Fruit fly (Drosophila melanogaster) whole organism, embryonic: ENCODE measurements around the gene CG44044.

ENCODE experiments used
- Antp ChIP-seq: fragments of 200-800 bp; sonication (Bioruptor generic); optimal IDR thresholded peaks from 3 replicates; lab custom pipeline; 2016; ENCODE audit warnings: missing biosample characterization, missing genetic modification characterization
- Blimp-1 ChIP-seq: fragments of 200-800 bp; sonication (Bioruptor generic); optimal IDR thresholded peaks from 3 replicates; lab custom pipeline; 2018; ENCODE audit warnings: missing biosample characterization, missing genetic modification characterization, mild to moderate bottlenecking, moderate library complexity, missing genetic modification reagents
- CG10147 ChIP-seq: fragments of 200-800 bp; sonication (Bioruptor generic); optimal IDR thresholded peaks from 2 replicates; lab custom pipeline; 2019; ENCODE audit warnings: missing biosample characterization, mild to moderate bottlenecking, missing genetic modification characterization, moderate library complexity
- CG12299 ChIP-seq: fragments of 200-800 bp; sonication (Bioruptor generic); optimal IDR thresholded peaks from 2 replicates; lab custom pipeline; 2018; ENCODE audit warnings: missing biosample characterization, mild to moderate bottlenecking, missing genetic modification characterization
- CG12769 ChIP-seq: fragments of 200-800 bp; sonication (Bioruptor generic); optimal IDR thresholded peaks from 2 replicates; lab custom pipeline; 2019; ENCODE audit warnings: missing biosample characterization, mild to moderate bottlenecking, missing genetic modification characterization, moderate library complexity
- CG13287 ChIP-seq: fragments of 200-800 bp; sonication (Bioruptor generic); IDR thresholded peaks from 2 replicates; pipeline ENCODE4 v1.3.6; 2022; ENCODE audit warnings: missing biosample characterization, missing genetic modification characterization; ENCODE audit not compliant: partially characterized antibody
- CG13775 ChIP-seq: fragments of 200-800 bp; sonication (Bioruptor generic); optimal IDR thresholded peaks from 3 replicates; lab custom pipeline; 2017; ENCODE audit warnings: missing biosample characterization, mild to moderate bottlenecking, missing genetic modification characterization
- CG14860 ChIP-seq: fragments of 200-800 bp; sonication (Bioruptor generic); IDR thresholded peaks from 3 replicates; pipeline ENCODE4 v1.3.6; 2022; ENCODE audit warnings: missing biosample characterization, missing genetic modification characterization; ENCODE audit not compliant: partially characterized antibody
- CG15479 ChIP-seq: fragments of 200-800 bp; sonication (Bioruptor generic); optimal IDR thresholded peaks from 3 replicates; lab custom pipeline; 2019; ENCODE audit warnings: missing biosample characterization, mild to moderate bottlenecking, missing genetic modification characterization, moderate library complexity
- CG1602 ChIP-seq: fragments of 200-800 bp; sonication (Bioruptor generic); optimal IDR thresholded peaks from 3 replicates; lab custom pipeline; 2016; ENCODE audit warnings: missing biosample characterization, missing genetic modification characterization
- CG18011 ChIP-seq: fragments of 200-800 bp; sonication (Bioruptor generic); optimal IDR thresholded peaks from 2 replicates; lab custom pipeline; 2017; ENCODE audit warnings: missing biosample characterization, missing genetic modification characterization, mild to moderate bottlenecking, moderate library complexity, missing genotype
- CG18619 ChIP-seq: fragments of 200-800 bp; sonication (Bioruptor generic); optimal IDR thresholded peaks from 3 replicates; lab custom pipeline; 2017; ENCODE audit warnings: missing biosample characterization, mild to moderate bottlenecking, missing genetic modification characterization
- CG18764 ChIP-seq: fragments of 200-800 bp; sonication (Bioruptor generic); optimal IDR thresholded peaks from 3 replicates; lab custom pipeline; 2016; ENCODE audit warnings: missing biosample characterization, missing genetic modification characterization
- CG2120 ChIP-seq: fragments of 200-800 bp; sonication (Bioruptor generic); optimal IDR thresholded peaks from 3 replicates; lab custom pipeline; 2016; ENCODE audit warnings: missing biosample characterization, missing genetic modification characterization
- CG30020 ChIP-seq: fragments of 200-800 bp; optimal IDR thresholded peaks from 2 replicates; lab custom pipeline; 2019; ENCODE audit warnings: missing biosample characterization, mild to moderate bottlenecking, missing genetic modification characterization, moderate library complexity
- CG42726 ChIP-seq: fragments of 200-800 bp; sonication (Bioruptor generic); IDR thresholded peaks from 2 replicates; pipeline ENCODE4 v1.3.6; 2022; ENCODE audit warnings: missing biosample characterization, missing genetic modification characterization; ENCODE audit not compliant: partially characterized antibody
- CG4617 ChIP-seq: fragments of 200-800 bp; sonication (Bioruptor generic); optimal IDR thresholded peaks from 3 replicates; lab custom pipeline; 2016; ENCODE audit warnings: missing biosample characterization, missing genetic modification characterization, borderline replicate concordance
- CG4854 ChIP-seq: fragments of 200-800 bp; sonication (Bioruptor generic); optimal IDR thresholded peaks from 2 replicates; lab custom pipeline; 2016; ENCODE audit warnings: missing biosample characterization, missing genetic modification characterization, inconsistent platforms
- CG6654 ChIP-seq: fragments of 200-800 bp; sonication (Bioruptor generic); optimal IDR thresholded peaks from 2 replicates; lab custom pipeline; 2017; ENCODE audit warnings: missing biosample characterization, mild to moderate bottlenecking, missing genetic modification characterization
- CG6854 ChIP-seq: fragments of 200-800 bp; sonication (Bioruptor generic); optimal IDR thresholded peaks from 3 replicates; lab custom pipeline; 2017; ENCODE audit warnings: missing biosample characterization, mild to moderate bottlenecking, missing genetic modification characterization
- CG8388 ChIP-seq: fragments of 200-800 bp; sonication (Bioruptor generic); optimal IDR thresholded peaks from 2 replicates; lab custom pipeline; 2019; ENCODE audit warnings: missing biosample characterization, mild to moderate bottlenecking, missing genetic modification characterization, moderate library complexity
- CG9609 ChIP-seq: fragments of 200-800 bp; sonication (Bioruptor generic); optimal IDR thresholded peaks from 3 replicates; lab custom pipeline; 2016; ENCODE audit warnings: missing biosample characterization, missing genetic modification characterization
- CG9876 ChIP-seq: fragments of 200-800 bp; sonication (Bioruptor generic); optimal IDR thresholded peaks from 2 replicates; lab custom pipeline; 2016; ENCODE audit warnings: missing biosample characterization, missing genetic modification characterization
- Dfd ChIP-seq, 2 experiments: fragments of >200 bp; optimal IDR thresholded peaks; 2 replicates each; lab custom pipeline; 2017; ENCODE audit warnings: missing biosample characterization in 2 of 2, missing genetic modification characterization in 2 of 2
- Ets97D ChIP-seq: fragments of 200-800 bp; sonication (Bioruptor generic); optimal IDR thresholded peaks from 3 replicates; lab custom pipeline; 2016; ENCODE audit warnings: missing biosample characterization, missing genetic modification characterization
- Gug ChIP-seq: fragments of 200-800 bp; sonication (Bioruptor generic); IDR thresholded peaks from 4 replicates; pipeline ENCODE4 v1.3.6; 2022; ENCODE audit warnings: missing biosample characterization, missing genetic modification characterization
- Six4 ChIP-seq: fragments of 200-800 bp; sonication (Bioruptor generic); optimal IDR thresholded peaks from 2 replicates; lab custom pipeline; 2016; ENCODE audit warnings: missing biosample characterization, missing genetic modification characterization
- abd-A ChIP-seq: fragments of 200-800 bp; sonication (Bioruptor generic); optimal IDR thresholded peaks from 3 replicates; lab custom pipeline; 2019; ENCODE audit warnings: missing biosample characterization, mild to moderate bottlenecking, missing genetic modification characterization, moderate library complexity
- al ChIP-seq: fragments of 200-800 bp; sonication (Bioruptor generic); IDR thresholded peaks from 2 replicates; pipeline ENCODE4 v1.3.6; 2022; ENCODE audit warnings: missing biosample characterization, missing genetic modification characterization
- ara ChIP-seq: fragments of 200-800 bp; sonication (Bioruptor generic); IDR thresholded peaks from 2 replicates; pipeline ENCODE4 v1.3.6; 2022; ENCODE audit warnings: missing biosample characterization, missing genetic modification characterization
- az2 ChIP-seq: fragments of 200-800 bp; sonication (Bioruptor generic); optimal IDR thresholded peaks from 3 replicates; lab custom pipeline; 2016; ENCODE audit warnings: missing biosample characterization, missing genetic modification characterization
- chif ChIP-seq, 2 experiments: fragments of 200-800 bp; sonication (Bioruptor generic); optimal IDR thresholded peaks; 3 replicates each; lab custom pipeline; 2016; ENCODE audit warnings: missing biosample characterization in 2 of 2, missing genetic modification characterization in 2 of 2
- chinmo ChIP-seq: fragments of 200-800 bp; sonication (Bioruptor generic); IDR thresholded peaks from 4 replicates; pipeline ENCODE4 v1.3.6; 2022; ENCODE audit warnings: missing biosample characterization, missing genetic modification characterization; ENCODE audit not compliant: partially characterized antibody
- disco-r ChIP-seq: fragments of 200-800 bp; sonication (Bioruptor generic); optimal IDR thresholded peaks from 2 replicates; lab custom pipeline; 2016; ENCODE audit warnings: missing biosample characterization, missing genetic modification characterization
- dmrt99B ChIP-seq: fragments of 200-800 bp; sonication (Bioruptor generic); optimal IDR thresholded peaks from 2 replicates; lab custom pipeline; 2018; ENCODE audit warnings: missing biosample characterization, mild to moderate bottlenecking, missing genetic modification characterization, moderate library complexity
- gfzf ChIP-seq: fragments of 200-800 bp; sonication (Bioruptor generic); optimal IDR thresholded peaks from 2 replicates; lab custom pipeline; 2016; ENCODE audit warnings: missing biosample characterization, mild to moderate bottlenecking, missing genetic modification characterization, moderate library complexity
- ham ChIP-seq: fragments of 200-800 bp; sonication (Bioruptor generic); IDR thresholded peaks from 2 replicates; pipeline ENCODE4 v1.3.6; 2022; ENCODE audit warnings: missing biosample characterization, missing genetic modification characterization
- hth ChIP-seq: fragments of >200 bp; optimal IDR thresholded peaks from 2 replicates; lab custom pipeline; 2017; ENCODE audit warnings: inconsistent platforms
- inv ChIP-seq: fragments of 200-800 bp; sonication (Bioruptor generic); IDR thresholded peaks from 2 replicates; pipeline ENCODE4 v1.3.6; 2022; ENCODE audit warnings: missing biosample characterization, missing genetic modification characterization; ENCODE audit not compliant: partially characterized antibody
- jigr1 ChIP-seq: fragments of 200-800 bp; sonication (Bioruptor generic); IDR thresholded peaks from 3 replicates; pipeline ENCODE4 v1.3.6; 2022; ENCODE audit warnings: missing biosample characterization, missing genetic modification characterization
- kni ChIP-seq: fragments of 200-800 bp; sonication (Bioruptor generic); optimal IDR thresholded peaks from 3 replicates; lab custom pipeline; 2017; ENCODE audit warnings: mild to moderate bottlenecking, missing biosample characterization, missing genetic modification reagents, missing genetic modification characterization
- nmo ChIP-seq: fragments of 200-800 bp; sonication (Bioruptor generic); optimal IDR thresholded peaks from 2 replicates; lab custom pipeline; 2018; ENCODE audit warnings: missing biosample characterization, mild to moderate bottlenecking, missing genetic modification characterization, moderate library complexity
- oc ChIP-seq: fragments of 200-800 bp; sonication (Bioruptor generic); optimal IDR thresholded peaks from 2 replicates; lab custom pipeline; 2018; ENCODE audit warnings: missing biosample characterization, mild to moderate bottlenecking, missing genetic modification characterization, moderate library complexity
- pb ChIP-seq: fragments of 200-800 bp; sonication (Bioruptor generic); optimal IDR thresholded peaks from 3 replicates; lab custom pipeline; 2016; ENCODE audit warnings: missing biosample characterization, missing genetic modification characterization
- run ChIP-seq: fragments of 200-800 bp; sonication (Bioruptor generic); optimal IDR thresholded peaks from 3 replicates; lab custom pipeline; 2018; ENCODE audit warnings: missing biosample characterization, mild to moderate bottlenecking, missing genetic modification characterization
- seq ChIP-seq: fragments of 200-800 bp; sonication (Bioruptor generic); IDR thresholded peaks from 2 replicates; pipeline ENCODE4 v1.3.6; 2022; ENCODE audit warnings: missing biosample characterization, missing genetic modification characterization
- slou ChIP-seq: fragments of 200-800 bp; sonication (Bioruptor generic); optimal IDR thresholded peaks from 3 replicates; lab custom pipeline; 2016; ENCODE audit warnings: missing biosample characterization, missing genetic modification characterization
- ttk ChIP-seq: fragments of 200-800 bp; sonication (Bioruptor generic); IDR thresholded peaks from 2 replicates; pipeline ENCODE4 v2.1.2; 2022; ENCODE audit warnings: missing biosample characterization, missing genetic modification characterization
- vnd ChIP-seq: fragments of 200-800 bp; sonication (Bioruptor generic); IDR thresholded peaks from 3 replicates; pipeline ENCODE4 v1.3.6; 2022; ENCODE audit warnings: missing biosample characterization, missing genetic modification characterization; ENCODE audit not compliant: partially characterized antibody
- wek ChIP-seq: fragments of 200-800 bp; sonication (Bioruptor generic); optimal IDR thresholded peaks from 3 replicates; lab custom pipeline; 2018; ENCODE audit warnings: missing biosample characterization, mild to moderate bottlenecking, missing genetic modification characterization, moderate library complexity

Gene CG44044

dm6 chr3R:16356215-16356862 is 34.7 kb downstream of the CG44044 start (continued):
- TF ChIP-seq Dfd (GFP tag; optimal IDR thresholded peaks at IDR 0.05; lab: Kevin White, UChicago) (no peak), seq (GFP tag; lab: Robert Waterston, UW) (no peak), ttk (GFP tag; lab: Robert Waterston, UW) (no peak), CG4854 (GFP tag; lab: Kevin White, UChicago) (no peak), CG8388 (GFP tag; lab: Kevin White, UChicago) (no peak), CG15479 (GFP tag; lab: Kevin White, UChicago) (no peak), chif (GFP tag; optimal IDR thresholded peaks at IDR 0.05; lab: Kevin White, UChicago) (no peak), CG12299 (tag; lab: Kevin White, UChicago) (no peak), CG2120 (no peak), CG4617 (GFP tag; lab: Kevin White, UChicago) (no peak), disco-r (GFP tag; lab: Kevin White, UChicago) (no peak), abd-A (tag; lab: Kevin White, UChicago) (peak; percentile 66), Gug (GFP tag; lab: Robert Waterston, UW) (no peak), CG18764 (GFP tag; lab: Kevin White, UChicago) (no peak), pb (GFP tag; lab: Kevin White, UChicago) (no peak), Ets97D (no peak), ham (GFP tag; lab: Robert Waterston, UW) (no peak), al (GFP tag; lab: Robert Waterston, UW) (no peak), nmo (GFP tag; lab: Kevin White, UChicago) (no peak), Blimp-1 (GFP tag; lab: Kevin White, UChicago) (peak; percentile 45), CG14860 (GFP tag; lab: Robert Waterston, UW) (no peak), CG1602 (no peak), CG18011 (GFP tag; lab: Kevin White, UChicago) (no peak), ara (GFP tag; lab: Robert Waterston, UW) (no peak), CG18619 (GFP tag; lab: Kevin White, UChicago) (no peak), inv (GFP tag; lab: Robert Waterston, UW) (no peak), CG9609 (GFP tag; lab: Kevin White, UChicago) (no peak), jigr1 (GFP tag; lab: Robert Waterston, UW) (no peak), CG13287 (GFP tag; lab: Robert Waterston, UW) (no peak), CG42726 (GFP tag; lab: Robert Waterston, UW) (no peak), CG6654 (GFP tag; lab: Kevin White, UChicago) (no peak), CG6854 (no peak), oc (peak; percentile 24), CG30020 (tag; lab: Kevin White, UChicago) (no peak), vnd (GFP tag; lab: Robert Waterston, UW) (no peak), Six4 (no peak), chinmo (GFP tag; lab: Robert Waterston, UW) (0 out of 4 replicates have a peak, but pooled peaks have one; percentile 51), dmrt99B (no peak), kni (peak; percentile 9), az2 (GFP tag; lab: Kevin White, UChicago) (no peak), hth (lab: Kevin White, UChicago) (no peak), CG9876 (GFP tag; lab: Kevin White, UChicago) (no peak), CG10147 (GFP tag; lab: Kevin White, UChicago) (no peak), Antp (no peak), CG12769 (tag; lab: Kevin White, UChicago) (peak; percentile 62), run (tag; lab: Kevin White, UChicago) (peak; percentile 46), wek (GFP tag; lab: Kevin White, UChicago) (no peak), gfzf (GFP tag; lab: Kevin White, UChicago) (no peak), slou (no peak), CG13775 (GFP tag; lab: Kevin White, UChicago) (no peak)
